Fruit fly (Drosophila melanogaster): ENCODE measurements around the gene Septin4.

Septin4 gene

DNA sequence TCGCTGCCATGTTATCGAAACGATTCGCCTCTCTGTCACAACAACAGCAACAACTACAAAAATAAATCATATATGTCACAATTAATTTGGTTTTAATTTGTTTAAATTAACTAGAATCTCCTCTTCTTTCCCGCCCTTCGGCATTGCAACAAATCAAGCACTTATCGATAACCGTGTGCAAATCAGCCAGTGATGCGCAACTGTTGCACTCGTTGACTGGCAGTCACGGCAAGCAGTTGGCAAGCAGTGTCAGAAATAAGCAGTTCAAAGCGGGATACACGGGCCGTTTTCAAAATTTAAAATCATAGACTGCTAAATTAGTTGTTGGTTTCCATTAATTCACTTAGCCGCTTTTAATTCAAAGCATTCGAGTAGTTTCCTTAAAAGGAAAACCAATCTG, 11.2 kb downstream of the Septin4 start, which contains the start of gene Axs:
Axs (minus strand) TSS at position 131 of the 400 bp plus-strand sequence.
- TF ChIP-seq Dbx (GFP tag; IDR thresholded peaks at IDR 0.05): no peak
- no peak for TF ChIP-seq B-H1 (GFP tag; IDR thresholded peaks at IDR 0.05)
- TF ChIP-seq CG1832 (GFP tag; optimal IDR thresholded peaks at IDR 0.05): no peak
- TF ChIP-seq esg (GFP tag; conservative IDR thresholded peaks at IDR 0.05): no peak
- TF ChIP-seq Lpt (GFP tag; optimal IDR thresholded peaks at IDR 0.05): no peak
- peak; percentile 99 for TF ChIP-seq E2f2 (GFP tag; IDR thresholded peaks at IDR 0.05)
- TF ChIP-seq jigr1 (GFP tag; IDR thresholded peaks at IDR 0.05): no peak
- no peak for TF ChIP-seq sens-2 (GFP tag; IDR thresholded peaks at IDR 0.05)
- TF ChIP-seq tup (GFP tag; optimal IDR thresholded peaks at IDR 0.05): no peak
- peak; percentile 38 for TF ChIP-seq grau (tag; optimal IDR thresholded peaks at IDR 0.05)
- TF ChIP-seq Hmx (GFP tag; optimal IDR thresholded peaks at IDR 0.05): no peak
- TF ChIP-seq tap (tag; optimal IDR thresholded peaks at IDR 0.05): no peak
- TF ChIP-seq CG16863 (GFP tag; optimal IDR thresholded peaks at IDR 0.05): no peak
- TF ChIP-seq CG15696 (tag; optimal IDR thresholded peaks at IDR 0.05): no peak
- peak; percentile 43; the same call in 1 of the 2 replicates for TF ChIP-seq sob (GFP tag; IDR thresholded peaks at IDR 0.05)
- no peak for TF ChIP-seq CG10209 (GFP tag; optimal IDR thresholded peaks at IDR 0.05)
- no peak for TF ChIP-seq sisA (GFP tag; IDR thresholded peaks at IDR 0.05)
- TF ChIP-seq CG3281 (GFP tag; optimal IDR thresholded peaks at IDR 0.05): no peak
- TF ChIP-seq HLH4C (GFP tag; IDR thresholded peaks at IDR 0.05; ENCODE audit: partially characterized antibody): peak; percentile 48; the same call in 2 of the 3 replicates
- TF ChIP-seq ro (GFP tag; IDR thresholded peaks at IDR 0.05): no peak
- TF ChIP-seq bigmax (GFP tag; optimal IDR thresholded peaks at IDR 0.05): no peak
- TF ChIP-seq Tbp (GFP tag; optimal IDR thresholded peaks at IDR 0.05): no peak
- TF ChIP-seq Sry-δ (GFP tag; optimal IDR thresholded peaks at IDR 0.05): peak; percentile 79
- TF ChIP-seq tx (GFP tag; optimal IDR thresholded peaks at IDR 0.05): peak; percentile 30
- no peak for TF ChIP-seq kah (GFP tag; optimal IDR thresholded peaks at IDR 0.05)
- peak; percentile 11 for TF ChIP-seq NfI (GFP tag; optimal IDR thresholded peaks at IDR 0.05)
- TF ChIP-seq crol (GFP tag; IDR thresholded peaks at IDR 0.05): no peak
- no peak for TF ChIP-seq CG10431 (GFP tag; optimal IDR thresholded peaks at IDR 0.05)
- TF ChIP-seq pan (optimal IDR thresholded peaks at IDR 0.05): no peak
- TF ChIP-seq pan (GFP tag; optimal IDR thresholded peaks at IDR 0.05 in 1 of 2, IDR thresholded peaks at IDR 0.05 in 1 of 2): no peak
- TF ChIP-seq CG18262 (tag; optimal IDR thresholded peaks at IDR 0.05): no peak
- no peak for TF ChIP-seq klu (GFP tag; IDR thresholded peaks at IDR 0.05)
- no peak for TF ChIP-seq CG10274 (GFP tag; optimal IDR thresholded peaks at IDR 0.05)
- TF ChIP-seq CG6765 (GFP tag; optimal IDR thresholded peaks at IDR 0.05): no peak
- no peak for TF ChIP-seq CG9215 (GFP tag; IDR thresholded peaks at IDR 0.05)
- no peak for TF ChIP-seq Max (GFP tag; optimal IDR thresholded peaks at IDR 0.05)
- no peak for TF ChIP-seq CG10959 (GFP tag; IDR thresholded peaks at IDR 0.05)
- peak; percentile 55 for TF ChIP-seq sna (GFP tag; IDR thresholded peaks at IDR 0.05; ENCODE audit: partially characterized antibody)
- TF ChIP-seq Lhr (GFP tag; optimal IDR thresholded peaks at IDR 0.05): peak; percentile 77
- peak; percentile 69 for TF ChIP-seq CG16813 (GFP tag; IDR thresholded peaks at IDR 0.05; ENCODE audit: partially characterized antibody)
- TF ChIP-seq Blimp-1 (GFP tag; optimal IDR thresholded peaks at IDR 0.05): no peak
- TF ChIP-seq ato (GFP tag; IDR thresholded peaks at IDR 0.05; ENCODE audit: partially characterized antibody): peak; percentile 69
- no peak for TF ChIP-seq CG9876 (GFP tag; optimal IDR thresholded peaks at IDR 0.05)
- no peak for TF ChIP-seq C15 (GFP tag; IDR thresholded peaks at IDR 0.05)
- TF ChIP-seq Ets65A (GFP tag): peak; percentile 92
- peak; percentile 58 for TF ChIP-seq CG9932 (GFP tag; IDR thresholded peaks at IDR 0.05)
- no peak for TF ChIP-seq CG10321 (GFP tag; IDR thresholded peaks at IDR 0.05)
- TF ChIP-seq Hsf (GFP tag; optimal IDR thresholded peaks at IDR 0.05): no peak
- no peak for TF ChIP-seq CG3407 (GFP tag; optimal IDR thresholded peaks at IDR 0.05)
- no peak for TF ChIP-seq CG8478 (optimal IDR thresholded peaks at IDR 0.05)
- TF ChIP-seq Dek (tag; optimal IDR thresholded peaks at IDR 0.05): peak; percentile 28
- no peak for TF ChIP-seq Elba2 (GFP tag; optimal IDR thresholded peaks at IDR 0.05)
- TF ChIP-seq CG4707 (GFP tag; optimal IDR thresholded peaks at IDR 0.05): no peak

Measured in whole organism, embryonic.